Worm (Caenorhabditis elegans) whole organism, young adult: ENCODE results near the gene F09G8.7.
A peak's percentile ranks its signal among the peaks of the same experiment; 100 is the strongest.

Experiments
- B0261.1 ChIP-seq: sonication (generic microtip); optimal IDR thresholded peaks from 2 replicates; lab custom pipeline; 2016; ENCODE audit warnings: mild to moderate bottlenecking, missing genetic modification characterization, moderate library complexity, missing compliant biosample characterization
- B0336.3 ChIP-seq: fragments of 200-800 bp; sonication (Bioruptor generic); IDR thresholded peaks from 2 replicates; pipeline ENCODE4 v1.3.6; 2022; ENCODE audit warnings: missing genetic modification characterization, missing compliant biosample characterization
- C17E4.6 ChIP-seq: fragments of 200-800 bp; sonication (Bioruptor generic); IDR thresholded peaks from 2 replicates; pipeline ENCODE4 v1.3.6; 2022; ENCODE audit warnings: missing genetic modification reagents, missing genetic modification characterization, missing compliant biosample characterization
- D2030.7 ChIP-seq: fragments of 200-800 bp; sonication (Bioruptor generic); IDR thresholded peaks from 2 replicates; pipeline ENCODE4 v1.3.6; 2022; ENCODE audit warnings: missing genetic modification reagents, missing genetic modification characterization, missing compliant biosample characterization
- F23B12.7 ChIP-seq: sonication (generic microtip); optimal IDR thresholded peaks from 2 replicates; lab custom pipeline; 2017; ENCODE audit warnings: missing genetic modification characterization, mild to moderate bottlenecking, missing compliant biosample characterization, antibody characterized with exemption, moderate library complexity; ENCODE audit not compliant: insufficient read depth
- F33H1.4 ChIP-seq: fragments of 200-800 bp; sonication (Bioruptor generic); IDR thresholded peaks from 2 replicates; pipeline ENCODE4 v1.3.6; 2022; ENCODE audit warnings: missing genetic modification reagents, missing genetic modification characterization, missing compliant biosample characterization
- F37B4.10 ChIP-seq: fragments of 200-800 bp; sonication (Bioruptor generic); IDR thresholded peaks from 2 replicates; pipeline ENCODE4 v1.3.6; 2022; ENCODE audit warnings: missing genetic modification characterization, missing compliant biosample characterization
- K12H6.12 ChIP-seq: fragments of 200-800 bp; sonication (Bioruptor generic); optimal IDR thresholded peaks from 2 replicates; lab custom pipeline; 2018; ENCODE audit warnings: mild to moderate bottlenecking, missing genetic modification characterization, missing compliant biosample characterization
- Y53F4B.3 ChIP-seq: fragments of 200-800 bp; sonication (Bioruptor generic); IDR thresholded peaks from 2 replicates; pipeline ENCODE4 v1.3.6; 2022; ENCODE audit warnings: missing genetic modification reagents, missing genetic modification characterization, missing compliant biosample characterization
- Y53G8AR.9 ChIP-seq: fragments of 200-800 bp; sonication (Bioruptor generic); conservative IDR thresholded peaks from 2 replicates; pipeline ENCODE4 v1.3.6; 2022; ENCODE audit warnings: missing genetic modification reagents, missing genetic modification characterization, missing compliant biosample characterization
- ZK185.1 ChIP-seq: sonication (generic microtip); optimal IDR thresholded peaks from 2 replicates; lab custom pipeline; 2016; ENCODE audit warnings: mild to moderate bottlenecking, missing genetic modification characterization, missing compliant biosample characterization; ENCODE audit not compliant: poor library complexity, severe bottlenecking
- aptf-3 ChIP-seq: fragments of 200-800 bp; sonication (Bioruptor generic); IDR thresholded peaks from 2 replicates; pipeline ENCODE4 v1.3.6; 2022; ENCODE audit warnings: missing genetic modification characterization, missing compliant biosample characterization
- athp-1 ChIP-seq: sonication (generic microtip); optimal IDR thresholded peaks from 2 replicates; lab custom pipeline; 2017; ENCODE audit warnings: mild to moderate bottlenecking, missing genetic modification characterization, missing compliant biosample characterization
- attf-5 ChIP-seq: fragments of 200-800 bp; sonication (Bioruptor generic); optimal IDR thresholded peaks from 2 replicates; lab custom pipeline; 2018; ENCODE audit warnings: mild to moderate bottlenecking, missing genetic modification characterization, missing compliant biosample characterization
- bed-2 ChIP-seq: fragments of 200-800 bp; sonication (Bioruptor generic); IDR thresholded peaks from 2 replicates; pipeline ENCODE4 v1.3.6; 2022; ENCODE audit warnings: missing genetic modification reagents, missing genetic modification characterization, missing compliant biosample characterization
- ceh-91 ChIP-seq: fragments of 200-800 bp; sonication (Bioruptor generic); IDR thresholded peaks from 2 replicates; pipeline ENCODE4 v1.3.6; 2022; ENCODE audit warnings: missing genetic modification reagents, missing genetic modification characterization, missing compliant biosample characterization
- dox-1 ChIP-seq: fragments of 200-800 bp; sonication (Bioruptor generic); IDR thresholded peaks from 2 replicates; pipeline ENCODE4 v1.3.6; 2022; ENCODE audit warnings: missing genetic modification reagents, missing genetic modification characterization, missing compliant biosample characterization
- dpl-1 ChIP-seq: fragments of 150-350 bp; optimal IDR thresholded peaks from 2 replicates; lab custom pipeline; 2014; ENCODE audit warnings: missing biosample characterization, missing genetic modification reagents, missing genetic modification characterization
- efl-1 ChIP-seq: fragments of 150-350 bp; optimal IDR thresholded peaks from 2 replicates; lab custom pipeline; 2014; ENCODE audit warnings: missing biosample characterization, missing genetic modification reagents, missing genetic modification characterization
- egl-18 ChIP-seq: fragments of 200-800 bp; sonication (Bioruptor generic); IDR thresholded peaks from 2 replicates; pipeline ENCODE4 v1.3.6; 2022; ENCODE audit warnings: missing genetic modification reagents, missing genetic modification characterization, missing compliant biosample characterization
- egl-44 ChIP-seq: fragments of 200-800 bp; sonication (Bioruptor generic); IDR thresholded peaks from 2 replicates; pipeline ENCODE4 v1.3.6; 2022; ENCODE audit warnings: missing genetic modification reagents, missing genetic modification characterization, missing compliant biosample characterization
- egrh-3 ChIP-seq: fragments of 200-800 bp; sonication (Bioruptor generic); IDR thresholded peaks from 2 replicates; pipeline ENCODE4 v1.3.6; 2022; ENCODE audit warnings: missing genetic modification reagents, missing genetic modification characterization, missing compliant biosample characterization
- fkh-3 ChIP-seq: sonication (generic microtip); optimal IDR thresholded peaks from 2 replicates; lab custom pipeline; 2016; ENCODE audit warnings: mild to moderate bottlenecking, missing genetic modification characterization, missing compliant biosample characterization
- let-526 ChIP-seq: fragments of 200-800 bp; sonication (Bioruptor generic); IDR thresholded peaks from 2 replicates; pipeline ENCODE4 v1.3.6; 2022; ENCODE audit warnings: missing genetic modification reagents, missing genetic modification characterization, missing compliant biosample characterization
- lin-35 ChIP-seq, 3 experiments: fragments of 150-350 bp in 2 of 3; sonication (generic microtip) in 1 of 3; optimal IDR thresholded peaks; 2 replicates each; lab custom pipeline; 2014 to 2018; ENCODE audit warnings: missing biosample characterization in 3 of 3, missing genetic modification characterization in 3 of 3, missing genetic modification reagents in 3 of 3
- lin-40 ChIP-seq: sonication (generic microtip); optimal IDR thresholded peaks from 2 replicates; lab custom pipeline; 2016; ENCODE audit warnings: missing genetic modification characterization, mild to moderate bottlenecking, missing compliant biosample characterization, missing genotype, missing genetic modification reagents
- madf-3 ChIP-seq: fragments of 200-800 bp; sonication (Bioruptor generic); IDR thresholded peaks from 2 replicates; pipeline ENCODE4 v1.3.6; 2022; ENCODE audit warnings: missing genetic modification reagents, missing genetic modification characterization, missing compliant biosample characterization
- madf-6 ChIP-seq: fragments of 200-800 bp; sonication (Bioruptor generic); IDR thresholded peaks from 2 replicates; pipeline ENCODE4 v1.3.6; 2022; ENCODE audit warnings: missing genetic modification reagents, missing genetic modification characterization, missing compliant biosample characterization
- mcd-1 ChIP-seq: fragments of 200-800 bp; sonication (Bioruptor generic); IDR thresholded peaks from 2 replicates; pipeline ENCODE4 v1.3.6; 2022; ENCODE audit warnings: missing genetic modification reagents, missing genetic modification characterization, missing compliant biosample characterization
- mel-28 ChIP-seq: sonication (generic microtip); optimal IDR thresholded peaks from 2 replicates; lab custom pipeline; 2016; ENCODE audit warnings: borderline replicate concordance, mild to moderate bottlenecking, missing genetic modification characterization, missing compliant biosample characterization
- nfyb-1 ChIP-seq: fragments of 200-800 bp; sonication (Bioruptor generic); IDR thresholded peaks from 2 replicates; pipeline ENCODE4 v1.3.6; 2022; ENCODE audit warnings: missing genetic modification reagents, missing genetic modification characterization, missing compliant biosample characterization
- nhr-120 ChIP-seq: fragments of 200-800 bp; sonication (Bioruptor generic); IDR thresholded peaks from 2 replicates; pipeline ENCODE4 v1.3.6; 2022; ENCODE audit warnings: missing genetic modification characterization, missing compliant biosample characterization
- nhr-80 ChIP-seq: sonication (generic microtip); optimal IDR thresholded peaks from 2 replicates; lab custom pipeline; 2016; ENCODE audit warnings: missing genetic modification characterization, missing compliant biosample characterization
- snpc-1.1 ChIP-seq: sonication (generic microtip); optimal IDR thresholded peaks from 2 replicates; lab custom pipeline; 2017; ENCODE audit warnings: missing genetic modification characterization, mild to moderate bottlenecking, missing compliant biosample characterization, antibody characterized with exemption, moderate library complexity, missing genotype, missing genetic modification reagents; ENCODE audit not compliant: insufficient read depth
- snpc-3.4 ChIP-seq: sonication (generic microtip); optimal IDR thresholded peaks from 2 replicates; lab custom pipeline; 2017; ENCODE audit warnings: missing genetic modification characterization, mild to moderate bottlenecking, missing compliant biosample characterization, antibody characterized with exemption, moderate library complexity, missing genotype, missing genetic modification reagents
- somi-1 ChIP-seq: fragments of 200-800 bp; sonication (Bioruptor generic); optimal IDR thresholded peaks from 2 replicates; lab custom pipeline; 2018; ENCODE audit warnings: mild to moderate bottlenecking, missing genetic modification characterization, missing compliant biosample characterization
- sptf-2 ChIP-seq: fragments of 200-800 bp; sonication (Bioruptor generic); optimal IDR thresholded peaks from 2 replicates; lab custom pipeline; 2018; ENCODE audit warnings: mild to moderate bottlenecking, missing genetic modification characterization, missing compliant biosample characterization
- tbp1 ChIP-seq: fragments of 200-800 bp; sonication (Bioruptor generic); optimal IDR thresholded peaks from 2 replicates; lab custom pipeline; 2018; ENCODE audit warnings: mild to moderate bottlenecking, missing genetic modification characterization, missing compliant biosample characterization
- unc-62 ChIP-seq: fragments of 150-350 bp; optimal IDR thresholded peaks from 2 replicates; lab custom pipeline; 2014; ENCODE audit warnings: missing biosample characterization, missing genetic modification reagents, missing genetic modification characterization
- zim-3 ChIP-seq: sonication (generic microtip); optimal IDR thresholded peaks from 2 replicates; lab custom pipeline; 2017; ENCODE audit warnings: mild to moderate bottlenecking, missing genetic modification characterization, moderate library complexity, missing compliant biosample characterization
- ztf-18 ChIP-seq: sonication (generic microtip); optimal IDR thresholded peaks from 2 replicates; lab custom pipeline; 2016; ENCODE audit warnings: missing genotype, mild to moderate bottlenecking, missing genetic modification characterization, missing compliant biosample characterization

The F09G8.7 gene

ce11 chrIII:8268296-8268695 lies at the start of gene F09G8.7, which contains the start of gene crn-7:
TSS of gene F09G8.7 (minus strand) at chrIII:8268355.
TSS of gene crn-7 (plus strand) at chrIII:8268531.
- TF ChIP-seq aptf-3 (no peak), mcd-1 (GFP tag; lab: Robert Waterston, UW) (0 out of 2 replicates have a peak, but pooled peaks have one; percentile 21), unc-62 (GFP tag; lab: Kevin White, UChicago) (no peak), F23B12.7 (tag; lab: Kevin White, UChicago) (peak; percentile 29), egrh-3 (GFP tag; lab: Robert Waterston, UW) (no peak), Y53G8AR.9 (no peak), zim-3 (tag; lab: Kevin White, UChicago) (no peak), attf-5 (GFP tag; lab: Kevin White, UChicago) (peak; percentile 44), B0336.3 (no peak), snpc-3.4 (tag; lab: Kevin White, UChicago) (no peak), somi-1 (GFP tag; lab: Kevin White, UChicago) (no peak), lin-35 (GFP tag; optimal IDR thresholded peaks at IDR 0.05; lab: Kevin White, UChicago) (no peak), ZK185.1 (tag; lab: Kevin White, UChicago) (no peak), dox-1 (GFP tag; lab: Robert Waterston, UW) (peak; percentile 35; the same call in 1 of the 2 replicates), efl-1 (GFP tag; lab: Kevin White, UChicago) (no peak), dpl-1 (GFP tag; lab: Kevin White, UChicago) (no peak), madf-3 (no peak), nhr-80 (tag; lab: Kevin White, UChicago) (peak; percentile 53), athp-1 (tag; lab: Kevin White, UChicago) (no peak)

- TF ChIP-seq let-526 (GFP tag; lab: Robert Waterston, UW), result no peak
- no peak for TF ChIP-seq bed-2
- TF ChIP-seq somi-1 (GFP tag; lab: Kevin White, UChicago), result no peak
- TF ChIP-seq zim-3 (tag; lab: Kevin White, UChicago), result no peak
- TF ChIP-seq fkh-3 (tag; lab: Kevin White, UChicago), result no peak
- no peak for TF ChIP-seq madf-6 (GFP tag; lab: Robert Waterston, UW)
- no peak for TF ChIP-seq D2030.7 (GFP tag; lab: Robert Waterston, UW)
- TF ChIP-seq Y53F4B.3 (GFP tag; lab: Robert Waterston, UW), result no peak
- no peak for TF ChIP-seq sptf-2
- TF ChIP-seq egl-18, result no peak
- TF ChIP-seq B0261.1 (tag; lab: Kevin White, UChicago), result no peak
- no peak for TF ChIP-seq C17E4.6 (GFP tag; lab: Robert Waterston, UW)
These were observed 44.2 kb upstream of the F09G8.7 start, which contains the start of gene F10E9.2 for ce11 chrIII:8312393-8312792. TSS of gene F10E9.2 (plus strand) at chrIII:8312693.

ce11 chrIII:8310239-8311057 lies 42.3 kb upstream of the F09G8.7 start, which contains the start of gene F10E9.3:
TSS of gene F10E9.3 (plus strand) at chrIII:8311007.
- no peak for TF ChIP-seq tbp1
- TF ChIP-seq F33H1.4 (GFP tag; lab: Robert Waterston, UW), result 0 out of 2 replicates have a peak, but pooled peaks have one; percentile 12

- TF ChIP-seq Y53G8AR.9 (no peak), B0336.3 (no peak), lin-40 (tag; lab: Kevin White, UChicago) (no peak), nfyb-1 (no peak), F37B4.10 (no peak), ztf-18 (no peak), D2030.7 (GFP tag; lab: Robert Waterston, UW) (no peak), mel-28 (no peak), egl-44 (no peak), ceh-91 (GFP tag; lab: Robert Waterston, UW) (no peak), snpc-1.1 (no peak), nhr-120 (GFP tag; lab: Robert Waterston, UW) (no peak), tbp1 (no peak), fkh-3 (tag; lab: Kevin White, UChicago) (no peak), let-526 (GFP tag; lab: Robert Waterston, UW) (no peak), K12H6.12 (tag; lab: Kevin White, UChicago) (no peak)
These were observed 40.1 kb upstream of the F09G8.7 start, which contains the start of gene F10E9.4 for ce11 chrIII:8308238-8308637. TSS of gene F10E9.4 (plus strand) at chrIII:8308538.
